Fruit fly (Drosophila melanogaster) whole organism, embryonic: ENCODE data around the gene rho-4.
A peak's percentile ranks its signal among the peaks of the same experiment; 100 is the strongest.

Source experiments
- Ada2b ChIP-seq: fragments of 200-800 bp; sonication (Bioruptor generic); IDR thresholded peaks from 2 replicates; pipeline ENCODE4 v1.3.6; 2022; ENCODE audit warnings: missing biosample characterization, missing genetic modification characterization
- Bdp1 ChIP-seq: fragments of 200-800 bp; sonication (Bioruptor generic); optimal IDR thresholded peaks from 3 replicates; lab custom pipeline; 2016; ENCODE audit warnings: missing biosample characterization, missing genetic modification characterization
- CG10209 ChIP-seq: fragments of 200-800 bp; sonication (Bioruptor generic); optimal IDR thresholded peaks from 3 replicates; lab custom pipeline; 2017; ENCODE audit warnings: missing biosample characterization, mild to moderate bottlenecking, missing genetic modification characterization, missing genetic modification reagents
- CG10267 ChIP-seq: fragments of 200-800 bp; sonication (Bioruptor generic); optimal IDR thresholded peaks from 2 replicates; lab custom pipeline; 2018; ENCODE audit warnings: missing biosample characterization, mild to moderate bottlenecking, missing genetic modification characterization, moderate library complexity
- CG11504 ChIP-seq: fragments of 200-800 bp; sonication (Bioruptor generic); optimal IDR thresholded peaks from 3 replicates; lab custom pipeline; 2019; ENCODE audit warnings: missing biosample characterization, mild to moderate bottlenecking, missing genetic modification characterization, moderate library complexity
- CG11696 ChIP-seq: fragments of 200-800 bp; sonication (Bioruptor generic); IDR thresholded peaks from 2 replicates; pipeline ENCODE4 v1.3.6; 2022; ENCODE audit warnings: missing biosample characterization, missing genetic modification characterization
- CG12299 ChIP-seq: fragments of 200-800 bp; sonication (Bioruptor generic); optimal IDR thresholded peaks from 2 replicates; lab custom pipeline; 2018; ENCODE audit warnings: missing biosample characterization, mild to moderate bottlenecking, missing genetic modification characterization
- CG13424 ChIP-seq: fragments of 200-800 bp; sonication (Bioruptor generic); optimal IDR thresholded peaks from 2 replicates; lab custom pipeline; 2019; ENCODE audit warnings: missing biosample characterization, mild to moderate bottlenecking, missing genetic modification characterization, moderate library complexity
- CG15073 ChIP-seq: fragments of 200-800 bp; sonication (Bioruptor generic); optimal IDR thresholded peaks from 2 replicates; lab custom pipeline; 2016; ENCODE audit warnings: missing biosample characterization, missing genetic modification characterization
- CG17612 ChIP-seq: fragments of 200-800 bp; sonication (Bioruptor generic); IDR thresholded peaks from 2 replicates; pipeline ENCODE4 v1.3.6; 2022; ENCODE audit warnings: missing biosample characterization, missing genetic modification characterization
- CG18011 ChIP-seq: fragments of 200-800 bp; sonication (Bioruptor generic); optimal IDR thresholded peaks from 2 replicates; lab custom pipeline; 2017; ENCODE audit warnings: missing biosample characterization, missing genetic modification characterization, mild to moderate bottlenecking, moderate library complexity, missing genotype
- CG2678 ChIP-seq: fragments of 200-800 bp; sonication (Bioruptor generic); optimal IDR thresholded peaks from 3 replicates; lab custom pipeline; 2019; ENCODE audit warnings: missing biosample characterization, mild to moderate bottlenecking, missing genetic modification characterization, moderate library complexity
- CG31365 ChIP-seq: fragments of 200-800 bp; sonication (Bioruptor generic); optimal IDR thresholded peaks from 2 replicates; lab custom pipeline; 2018; ENCODE audit warnings: missing biosample characterization, mild to moderate bottlenecking, missing genetic modification characterization
- CG31388 ChIP-seq: fragments of 200-800 bp; sonication (Bioruptor generic); optimal IDR thresholded peaks from 2 replicates; lab custom pipeline; 2016; ENCODE audit warnings: missing biosample characterization, missing genetic modification characterization
- CG32532 ChIP-seq: fragments of 200-800 bp; sonication (Bioruptor generic); IDR thresholded peaks from 2 replicates; pipeline ENCODE4 v1.3.6; 2022; ENCODE audit warnings: missing biosample characterization, missing genetic modification characterization
- CG34224 ChIP-seq: fragments of 200-800 bp; sonication (Bioruptor generic); IDR thresholded peaks from 3 replicates; pipeline ENCODE4 v1.3.6; 2022; ENCODE audit warnings: missing biosample characterization, missing genetic modification characterization; ENCODE audit not compliant: partially characterized antibody
- CG4730 ChIP-seq: fragments of 200-800 bp; sonication (Bioruptor generic); IDR thresholded peaks from 2 replicates; pipeline ENCODE4 v1.3.6; 2022; ENCODE audit warnings: missing biosample characterization, missing genetic modification characterization
- CG4820 ChIP-seq: fragments of 200-800 bp; sonication (Bioruptor generic); optimal IDR thresholded peaks from 3 replicates; lab custom pipeline; 2016; ENCODE audit warnings: missing biosample characterization, missing genetic modification characterization
- CG6765 ChIP-seq: fragments of 200-800 bp; sonication (Bioruptor generic); optimal IDR thresholded peaks from 3 replicates; lab custom pipeline; 2017; ENCODE audit warnings: missing biosample characterization, mild to moderate bottlenecking, missing genetic modification characterization
- CG9817 ChIP-seq: fragments of 200-800 bp; sonication (Bioruptor generic); optimal IDR thresholded peaks from 2 replicates; lab custom pipeline; 2018; ENCODE audit warnings: missing biosample characterization, mild to moderate bottlenecking, missing genetic modification characterization, moderate library complexity
- Chrac-16 ChIP-seq: fragments of 200-800 bp; sonication (Bioruptor generic); optimal IDR thresholded peaks from 3 replicates; lab custom pipeline; 2016; ENCODE audit warnings: missing biosample characterization, missing genetic modification characterization
- Dip2 ChIP-seq: fragments of 200-800 bp; sonication (Bioruptor generic); IDR thresholded peaks from 2 replicates; pipeline ENCODE4 v1.3.6; 2022; ENCODE audit warnings: missing biosample characterization, missing genetic modification characterization
- Drgx ChIP-seq: fragments of 200-800 bp; sonication (Bioruptor generic); IDR thresholded peaks from 2 replicates; pipeline ENCODE4 v1.3.6; 2022; ENCODE audit warnings: missing biosample characterization, missing genetic modification characterization
- ERR ChIP-seq: fragments of 200-800 bp; sonication (Bioruptor generic); optimal IDR thresholded peaks from 2 replicates; lab custom pipeline; 2016; ENCODE audit warnings: missing biosample characterization, missing genetic modification characterization
- HLH3B ChIP-seq: fragments of 200-800 bp; sonication (Bioruptor generic); IDR thresholded peaks from 2 replicates; pipeline ENCODE4 v1.3.6; 2022; ENCODE audit warnings: missing biosample characterization, missing genetic modification characterization
- Hr51 ChIP-seq, 2 experiments: fragments of 200-800 bp; sonication (Bioruptor generic); optimal IDR thresholded peaks; 2 replicates in 1 of 2; 3 replicates in 1 of 2; lab custom pipeline; 2016 to 2018; ENCODE audit warnings: missing biosample characterization in 2 of 2, missing genetic modification characterization in 2 of 2, mild to moderate bottlenecking in 1 of 2, moderate library complexity in 1 of 2
- Lhr ChIP-seq: fragments of 200-800 bp; sonication (Bioruptor generic); optimal IDR thresholded peaks from 3 replicates; lab custom pipeline; 2017; ENCODE audit warnings: mild to moderate bottlenecking, missing biosample characterization, missing genetic modification reagents, missing genetic modification characterization
- Lpt ChIP-seq: fragments of >200 bp; optimal IDR thresholded peaks from 2 replicates; lab custom pipeline; 2018; ENCODE audit warnings: missing biosample characterization, missing genetic modification characterization
- Meics ChIP-seq: fragments of 200-800 bp; sonication (Bioruptor generic); optimal IDR thresholded peaks from 2 replicates; lab custom pipeline; 2017; ENCODE audit warnings: missing biosample characterization, mild to moderate bottlenecking, missing genetic modification characterization
- Oli ChIP-seq: fragments of 200-800 bp; sonication (Bioruptor generic); optimal IDR thresholded peaks from 2 replicates; lab custom pipeline; 2018; ENCODE audit warnings: missing biosample characterization, mild to moderate bottlenecking, missing genetic modification characterization, moderate library complexity
- PHDP ChIP-seq: fragments of 200-800 bp; sonication (Bioruptor generic); optimal IDR thresholded peaks from 3 replicates; lab custom pipeline; 2018; ENCODE audit warnings: missing biosample characterization, mild to moderate bottlenecking, missing genetic modification characterization, moderate library complexity
- Six4 ChIP-seq: fragments of 200-800 bp; sonication (Bioruptor generic); optimal IDR thresholded peaks from 2 replicates; lab custom pipeline; 2016; ENCODE audit warnings: missing biosample characterization, missing genetic modification characterization
- Sox102F ChIP-seq: fragments of 200-800 bp; sonication (Bioruptor generic); optimal IDR thresholded peaks from 2 replicates; lab custom pipeline; 2018; ENCODE audit warnings: missing biosample characterization, mild to moderate bottlenecking, missing genetic modification characterization, moderate library complexity
- TFAM ChIP-seq: fragments of 200-800 bp; sonication (Bioruptor generic); optimal IDR thresholded peaks from 2 replicates; lab custom pipeline; 2017; ENCODE audit warnings: missing biosample characterization, missing genetic modification characterization, inconsistent platforms
- ap ChIP-seq: fragments of 200-800 bp; sonication (Bioruptor generic); IDR thresholded peaks from 2 replicates; pipeline ENCODE4 v1.3.6; 2022; ENCODE audit warnings: missing biosample characterization, missing genetic modification characterization
- az2 ChIP-seq: fragments of 200-800 bp; sonication (Bioruptor generic); optimal IDR thresholded peaks from 3 replicates; lab custom pipeline; 2016; ENCODE audit warnings: missing biosample characterization, missing genetic modification characterization
- bigmax ChIP-seq: fragments of 200-800 bp; sonication (Bioruptor generic); optimal IDR thresholded peaks from 2 replicates; lab custom pipeline; 2018; ENCODE audit warnings: missing biosample characterization, mild to moderate bottlenecking, missing genetic modification characterization
- cad ChIP-seq: fragments of >200 bp; optimal IDR thresholded peaks from 2 replicates; lab custom pipeline; 2017; ENCODE audit warnings: missing biosample characterization, missing genetic modification characterization
- eyg ChIP-seq: fragments of 200-800 bp; sonication (Bioruptor generic); optimal IDR thresholded peaks from 3 replicates; lab custom pipeline; 2016; ENCODE audit warnings: missing biosample characterization, missing genetic modification characterization
- inv ChIP-seq: fragments of 200-800 bp; sonication (Bioruptor generic); IDR thresholded peaks from 2 replicates; pipeline ENCODE4 v1.3.6; 2022; ENCODE audit warnings: missing biosample characterization, missing genetic modification characterization; ENCODE audit not compliant: partially characterized antibody
- kay ChIP-seq: fragments of 200-800 bp; sonication (Bioruptor generic); optimal IDR thresholded peaks from 2 replicates; lab custom pipeline; 2016; ENCODE audit warnings: missing biosample characterization, missing genetic modification characterization
- ken ChIP-seq: fragments of 200-800 bp; sonication (Bioruptor generic); IDR thresholded peaks from 3 replicates; pipeline ENCODE4 v1.3.6; 2022; ENCODE audit warnings: missing biosample characterization, missing genetic modification characterization
- phol ChIP-seq: fragments of 200-800 bp; sonication (Bioruptor generic); optimal IDR thresholded peaks from 3 replicates; lab custom pipeline; 2018; ENCODE audit warnings: missing biosample characterization, mild to moderate bottlenecking, missing genetic modification characterization, moderate library complexity
- psq ChIP-seq: fragments of 200-800 bp; sonication (Bioruptor generic); optimal IDR thresholded peaks from 2 replicates; lab custom pipeline; 2017; ENCODE audit warnings: missing biosample characterization, missing genetic modification characterization
- rib ChIP-seq: fragments of 200-800 bp; sonication (Bioruptor generic); IDR thresholded peaks from 2 replicates; pipeline ENCODE4 v1.3.6; 2022; ENCODE audit warnings: missing biosample characterization, missing genetic modification characterization
- sc ChIP-seq, 3 experiments: fragments of >200 bp in 2 of 3; fragments of 200-800 bp in 1 of 3; sonication (Bioruptor generic) in 1 of 3; optimal IDR thresholded peaks; 2 replicates in 2 of 3; 3 replicates in 1 of 3; lab custom pipeline; 2017; ENCODE audit warnings: mild to moderate bottlenecking in 1 of 3, missing biosample characterization in 1 of 3, missing genetic modification characterization in 1 of 3, missing genetic modification reagents in 1 of 3
- sd ChIP-seq: fragments of 200-800 bp; sonication (Bioruptor generic); optimal IDR thresholded peaks from 3 replicates; lab custom pipeline; 2018; ENCODE audit warnings: missing biosample characterization, mild to moderate bottlenecking, missing genetic modification characterization, moderate library complexity
- stc ChIP-seq: fragments of 200-800 bp; sonication (Bioruptor generic); IDR thresholded peaks from 2 replicates; pipeline ENCODE4 v1.3.6; 2022; ENCODE audit warnings: missing biosample characterization, missing genetic modification characterization
- tll ChIP-seq, 2 experiments: fragments of 200-800 bp in 1 of 2; fragments of >200 bp in 1 of 2; sonication (Bioruptor generic) in 1 of 2; optimal IDR thresholded peaks; 2 replicates each; lab custom pipeline; 2017 to 2019; ENCODE audit warnings: missing biosample characterization in 2 of 2, missing genetic modification characterization in 2 of 2, mild to moderate bottlenecking in 1 of 2, moderate library complexity in 1 of 2
- toy ChIP-seq: fragments of 200-800 bp; sonication (Bioruptor generic); IDR thresholded peaks from 2 replicates; pipeline ENCODE4 v1.3.6; 2022; ENCODE audit warnings: missing biosample characterization, missing genetic modification characterization
- zen ChIP-seq: fragments of 200-800 bp; sonication (Bioruptor generic); optimal IDR thresholded peaks from 3 replicates; lab custom pipeline; 2018; ENCODE audit warnings: missing biosample characterization, mild to moderate bottlenecking, missing genetic modification characterization, moderate library complexity

rho-4 gene

dm6 chrX:11651420-11651819, 51.8 kb downstream of the rho-4 start (continued):
- TF ChIP-seq Oli (tag; lab: Kevin White, UChicago) (no peak), CG4820 (no peak), zen (tag; lab: Kevin White, UChicago) (no peak), CG4730 (GFP tag; lab: Robert Waterston, UW) (no peak), ken (GFP tag; lab: Robert Waterston, UW) (no peak), CG11504 (tag; lab: Kevin White, UChicago) (peak; percentile 22), CG31365 (no peak), HLH3B (GFP tag; lab: Robert Waterston, UW) (no peak), toy (GFP tag; lab: Robert Waterston, UW) (no peak), Hr51 (GFP tag; optimal IDR thresholded peaks at IDR 0.05; lab: Kevin White, UChicago) (no peak), phol (peak; percentile 3), psq (GFP tag; lab: Kevin White, UChicago) (no peak), CG9817 (no peak), Dip2 (GFP tag; lab: Robert Waterston, UW) (no peak), rib (GFP tag; lab: Robert Waterston, UW) (no peak), ERR (GFP tag; lab: Kevin White, UChicago) (no peak), ap (GFP tag; lab: Robert Waterston, UW) (no peak), CG2678 (tag; lab: Kevin White, UChicago) (no peak), stc (GFP tag; lab: Robert Waterston, UW) (no peak), CG32532 (no peak), sd (no peak), CG12299 (tag; lab: Kevin White, UChicago) (no peak), CG18011 (GFP tag; lab: Kevin White, UChicago) (no peak), sc (optimal IDR thresholded peaks at IDR 0.05; lab: Kevin White, UChicago) (no peak), sc (GFP tag; optimal IDR thresholded peaks at IDR 0.05; lab: Kevin White, UChicago) (no peak), tll (GFP tag; optimal IDR thresholded peaks at IDR 0.05; lab: Kevin White, UChicago) (no peak), Bdp1 (no peak), Drgx (GFP tag; lab: Robert Waterston, UW) (peak; percentile 22; the same call in 1 of the 2 replicates), PHDP (tag; lab: Kevin White, UChicago) (no peak), Meics (GFP tag; lab: Kevin White, UChicago) (no peak), Lhr (GFP tag; lab: Kevin White, UChicago) (no peak), CG10209 (no peak), Ada2b (GFP tag; lab: Robert Waterston, UW) (no peak), CG15073 (GFP tag; lab: Kevin White, UChicago) (no peak), cad (GFP tag; lab: Kevin White, UChicago) (no peak), CG11696 (GFP tag; lab: Robert Waterston, UW) (no peak), inv (GFP tag; lab: Robert Waterston, UW) (no peak), Chrac-16 (GFP tag; lab: Kevin White, UChicago) (no peak), CG13424 (tag; lab: Kevin White, UChicago) (no peak), CG10267 (tag; lab: Kevin White, UChicago) (no peak), eyg (GFP tag; lab: Kevin White, UChicago) (no peak), Sox102F (GFP tag; lab: Kevin White, UChicago) (peak; percentile 8), kay (GFP tag; lab: Kevin White, UChicago) (no peak), CG31388 (no peak), CG6765 (no peak), Six4 (GFP tag; lab: Kevin White, UChicago) (no peak), Lpt (GFP tag; lab: Kevin White, UChicago) (no peak), bigmax (GFP tag; lab: Kevin White, UChicago) (no peak), CG34224 (GFP tag; lab: Robert Waterston, UW) (no peak), az2 (GFP tag; lab: Kevin White, UChicago) (no peak), TFAM (GFP tag; lab: Kevin White, UChicago) (no peak), CG17612 (no peak)
